Worm (Caenorhabditis elegans) whole organism, midembryonic: ENCODE results near the gene wdr-20.

Source experiments
- T22C8.4 ChIP-seq: fragments of 200-800 bp; sonication (Bioruptor generic); IDR thresholded peaks from 2 replicates; pipeline ENCODE4 v1.3.6; 2022; ENCODE audit warnings: missing genetic modification characterization, missing compliant biosample characterization
- flt-1 ChIP-seq: fragments of 200-800 bp; sonication (Bioruptor generic); IDR thresholded peaks from 2 replicates; pipeline ENCODE4 v1.3.6; 2022; ENCODE audit warnings: missing genetic modification characterization, missing compliant biosample characterization
- med-1 ChIP-seq: sonication (generic microtip); optimal IDR thresholded peaks from 2 replicates; lab custom pipeline; 2017; ENCODE audit warnings: missing genetic modification characterization, mild to moderate bottlenecking, missing compliant biosample characterization, antibody characterized with exemption, missing genetic modification reagents; ENCODE audit not compliant: insufficient read depth
- ref-1 ChIP-seq: fragments of 200-800 bp; sonication (Bioruptor generic); conservative IDR thresholded peaks from 2 replicates; pipeline ENCODE4 v1.3.6; 2022; ENCODE audit warnings: missing genetic modification reagents, missing genetic modification characterization, missing compliant biosample characterization
- tab-1 ChIP-seq: fragments of 200-800 bp; sonication (Bioruptor generic); IDR thresholded peaks from 2 replicates; pipeline ENCODE4 v1.3.6; 2022; ENCODE audit warnings: missing genetic modification characterization, missing compliant biosample characterization
- ztf-23 ChIP-seq: fragments of 200-800 bp; sonication (Bioruptor generic); IDR thresholded peaks from 2 replicates; pipeline ENCODE4 v1.3.6; 2022; ENCODE audit warnings: missing genetic modification reagents, missing genetic modification characterization, missing compliant biosample characterization
- ztf-29 ChIP-seq: fragments of 200-800 bp; sonication (Bioruptor generic); IDR thresholded peaks from 2 replicates; pipeline ENCODE4 v1.3.6; 2022; ENCODE audit warnings: missing genetic modification reagents, missing genetic modification characterization, missing compliant biosample characterization

ce11 chrV:10134077-10134693, at the start of gene wdr-20, which contains the start of the genes C08B6.18 and C08B6.8:
- TF ChIP-seq flt-1 (GFP tag; lab: Robert Waterston, UW): no peak
- no peak for TF ChIP-seq ztf-23
- no peak for TF ChIP-seq med-1
- TF ChIP-seq ref-1: no peak
- no peak for TF ChIP-seq tab-1 (GFP tag; lab: Robert Waterston, UW)
- TF ChIP-seq ztf-29 (GFP tag; lab: Robert Waterston, UW): no peak
- TF ChIP-seq T22C8.4 (GFP tag; lab: Robert Waterston, UW): no peak
